Worm (Caenorhabditis elegans): ENCODE measurements around the gene pid-5.

- TF ChIP-seq tra-4 (tag; optimal IDR thresholded peaks at IDR 0.05) (no peak), ama-1 (optimal IDR thresholded peaks at IDR 0.05) (no peak), scrt-1 (GFP tag; IDR thresholded peaks at IDR 0.05) (no peak), hmg-4 (GFP tag; optimal IDR thresholded peaks at IDR 0.05) (no peak), flt-1 (GFP tag; IDR thresholded peaks at IDR 0.05) (no peak), hnd-1 (tag; optimal IDR thresholded peaks at IDR 0.05) (no peak), hmbx-1 (tag; optimal IDR thresholded peaks at IDR 0.05) (no peak), sea-1 (GFP tag; conservative IDR thresholded peaks at IDR 0.05) (no peak), B0310.2 (tag; optimal IDR thresholded peaks at IDR 0.05) (no peak), ceh-13 (GFP tag; optimal IDR thresholded peaks at IDR 0.05) (no peak), F13C5.2 (tag; optimal IDR thresholded peaks at IDR 0.05) (no peak), aly-1 (tag; optimal IDR thresholded peaks at IDR 0.05) (no peak)
Observed at ce11 chrV:4182546-4182945, 6.9 kb downstream of the pid-5 start.
